Worm (Caenorhabditis elegans) whole organism, early embryonic: ENCODE data around the gene R148.5.

Experiments used
- B0310.2 ChIP-seq: sonication (generic microtip); optimal IDR thresholded peaks from 2 replicates; lab custom pipeline; 2016; ENCODE audit warnings: mild to moderate bottlenecking, missing genetic modification characterization, missing compliant biosample characterization
- F13C5.2 ChIP-seq: sonication (generic microtip); optimal IDR thresholded peaks from 2 replicates; lab custom pipeline; 2017; ENCODE audit warnings: mild to moderate bottlenecking, missing genetic modification characterization, inconsistent platforms, missing compliant biosample characterization
- ama-1 ChIP-seq: fragments of 150-350 bp; optimal IDR thresholded peaks from 2 replicates; lab custom pipeline; 2014
- ceh-36 ChIP-seq: sonication (generic microtip); optimal IDR thresholded peaks from 2 replicates; lab custom pipeline; 2016; ENCODE audit warnings: missing genetic modification characterization, inconsistent platforms, missing compliant biosample characterization
- flt-1 ChIP-seq: fragments of 200-800 bp; sonication (Bioruptor generic); IDR thresholded peaks from 2 replicates; pipeline ENCODE4 v1.3.6; 2022; ENCODE audit warnings: missing genetic modification characterization, missing compliant biosample characterization
- hnd-1 ChIP-seq: sonication (generic microtip); optimal IDR thresholded peaks from 2 replicates; lab custom pipeline; 2016; ENCODE audit warnings: missing genetic modification characterization, missing compliant biosample characterization

- TF ChIP-seq ama-1 (lab: Kevin White, UChicago) (no peak), flt-1 (GFP tag; lab: Robert Waterston, UW) (no peak), B0310.2 (no peak), hnd-1 (tag; lab: Kevin White, UChicago) (no peak), F13C5.2 (tag; lab: Kevin White, UChicago) (no peak), ceh-36 (tag; lab: Kevin White, UChicago) (no peak)
These were observed at the start of gene R148.5 for ce11 chrIII:3165309-3165708.
